Fruit fly (Drosophila melanogaster) whole organism, embryonic: ENCODE results near the gene Pde9.

Experiments
- Asciz ChIP-seq: fragments of 200-800 bp; sonication (Bioruptor generic); optimal IDR thresholded peaks from 2 replicates; lab custom pipeline; 2017; ENCODE audit warnings: missing biosample characterization, mild to moderate bottlenecking, missing genetic modification characterization, missing genetic modification reagents
- CG10147 ChIP-seq: fragments of 200-800 bp; sonication (Bioruptor generic); optimal IDR thresholded peaks from 2 replicates; lab custom pipeline; 2019; ENCODE audit warnings: missing biosample characterization, mild to moderate bottlenecking, missing genetic modification characterization, moderate library complexity
- CG10366 ChIP-seq: fragments of 200-800 bp; sonication (Bioruptor generic); IDR thresholded peaks from 2 replicates; pipeline ENCODE4 v1.3.6; 2022; ENCODE audit warnings: missing biosample characterization, missing genetic modification characterization
- CG12299 ChIP-seq: fragments of 200-800 bp; sonication (Bioruptor generic); optimal IDR thresholded peaks from 2 replicates; lab custom pipeline; 2018; ENCODE audit warnings: missing biosample characterization, mild to moderate bottlenecking, missing genetic modification characterization
- CG1233 ChIP-seq: fragments of 200-800 bp; sonication (Bioruptor generic); optimal IDR thresholded peaks from 4 replicates; lab custom pipeline; 2018; ENCODE audit warnings: missing biosample characterization, mild to moderate bottlenecking, missing genetic modification characterization
- CG14667 ChIP-seq: fragments of 200-800 bp; sonication (Bioruptor generic); IDR thresholded peaks from 2 replicates; pipeline ENCODE4 v1.3.6; 2022; ENCODE audit warnings: missing biosample characterization, missing genetic modification characterization
- CG1529 ChIP-seq: fragments of 200-800 bp; sonication (Bioruptor generic); optimal IDR thresholded peaks from 3 replicates; lab custom pipeline; 2018; ENCODE audit warnings: missing biosample characterization, missing genetic modification characterization
- CG31441 ChIP-seq: fragments of 200-800 bp; sonication (Bioruptor generic); IDR thresholded peaks from 2 replicates; pipeline ENCODE4 v1.3.6; 2022; ENCODE audit warnings: missing biosample characterization, missing genetic modification characterization
- CG33213 ChIP-seq: fragments of 200-800 bp; sonication (Bioruptor generic); optimal IDR thresholded peaks from 3 replicates; lab custom pipeline; 2016; ENCODE audit warnings: missing biosample characterization, missing genetic modification characterization
- CG34224 ChIP-seq: fragments of 200-800 bp; sonication (Bioruptor generic); IDR thresholded peaks from 3 replicates; pipeline ENCODE4 v1.3.6; 2022; ENCODE audit warnings: missing biosample characterization, missing genetic modification characterization; ENCODE audit not compliant: partially characterized antibody
- CG3847 ChIP-seq: fragments of 200-800 bp; sonication (Bioruptor generic); IDR thresholded peaks from 2 replicates; pipeline ENCODE4 v1.3.6; 2022; ENCODE audit warnings: missing biosample characterization, missing genetic modification characterization
- CG4328 ChIP-seq: fragments of 200-800 bp; sonication (Bioruptor generic); optimal IDR thresholded peaks from 3 replicates; lab custom pipeline; 2017; ENCODE audit warnings: missing biosample characterization, missing genetic modification reagents, missing genetic modification characterization
- CG4707 ChIP-seq: fragments of 200-800 bp; sonication (Bioruptor generic); optimal IDR thresholded peaks from 2 replicates; lab custom pipeline; 2018; ENCODE audit warnings: missing biosample characterization, mild to moderate bottlenecking, missing genetic modification characterization, moderate library complexity
- CG6813 ChIP-seq: fragments of 200-800 bp; sonication (Bioruptor generic); optimal IDR thresholded peaks from 2 replicates; lab custom pipeline; 2017; ENCODE audit warnings: missing biosample characterization, missing genetic modification characterization, mild to moderate bottlenecking, moderate library complexity, missing genetic modification reagents
- CG7357 ChIP-seq: fragments of 200-800 bp; sonication (Bioruptor generic); IDR thresholded peaks from 3 replicates; pipeline ENCODE4 v1.3.6; 2022; ENCODE audit warnings: missing biosample characterization, missing genetic modification characterization
- CG7556 ChIP-seq: fragments of 200-800 bp; sonication (Bioruptor generic); optimal IDR thresholded peaks from 2 replicates; lab custom pipeline; 2017; ENCODE audit warnings: missing biosample characterization, mild to moderate bottlenecking, missing genetic modification characterization
- CG8944 ChIP-seq: fragments of 200-800 bp; sonication (Bioruptor generic); optimal IDR thresholded peaks from 3 replicates; lab custom pipeline; 2016; ENCODE audit warnings: missing biosample characterization, missing genetic modification characterization
- CG9609 ChIP-seq: fragments of 200-800 bp; sonication (Bioruptor generic); optimal IDR thresholded peaks from 3 replicates; lab custom pipeline; 2016; ENCODE audit warnings: missing biosample characterization, missing genetic modification characterization
- CrebB ChIP-seq: fragments of 200-800 bp; sonication (Bioruptor generic); optimal IDR thresholded peaks from 3 replicates; lab custom pipeline; 2018; ENCODE audit warnings: missing biosample characterization, mild to moderate bottlenecking, missing genetic modification characterization
- D19B ChIP-seq: fragments of 200-800 bp; sonication (Bioruptor generic); optimal IDR thresholded peaks from 2 replicates; lab custom pipeline; 2017; ENCODE audit warnings: missing biosample characterization, mild to moderate bottlenecking, missing genetic modification characterization
- Drgx ChIP-seq: fragments of 200-800 bp; sonication (Bioruptor generic); IDR thresholded peaks from 2 replicates; pipeline ENCODE4 v1.3.6; 2022; ENCODE audit warnings: missing biosample characterization, missing genetic modification characterization
- ERR ChIP-seq: fragments of 200-800 bp; sonication (Bioruptor generic); optimal IDR thresholded peaks from 2 replicates; lab custom pipeline; 2016; ENCODE audit warnings: missing biosample characterization, missing genetic modification characterization
- Fer1 ChIP-seq: fragments of 200-800 bp; sonication (Bioruptor generic); optimal IDR thresholded peaks from 2 replicates; lab custom pipeline; 2017; ENCODE audit warnings: missing biosample characterization, mild to moderate bottlenecking, missing genetic modification characterization
- Hr39 ChIP-seq: fragments of >200 bp; optimal IDR thresholded peaks from 2 replicates; lab custom pipeline; 2017
- Hr78 ChIP-seq, 2 experiments: fragments of 200-800 bp in 1 of 2; fragments of >200 bp in 1 of 2; sonication (Bioruptor generic) in 1 of 2; optimal IDR thresholded peaks; 2 replicates each; lab custom pipeline; 2017 to 2019; ENCODE audit warnings: missing biosample characterization in 2 of 2, missing genetic modification characterization in 2 of 2, mild to moderate bottlenecking in 1 of 2, moderate library complexity in 1 of 2
- MBD-R2 ChIP-seq: fragments of 200-800 bp; sonication (Bioruptor generic); IDR thresholded peaks from 2 replicates; pipeline ENCODE4 v1.3.6; 2022; ENCODE audit warnings: missing biosample characterization, missing genetic modification characterization
- Mrtf ChIP-seq: fragments of 200-800 bp; sonication (Bioruptor generic); IDR thresholded peaks from 3 replicates; pipeline ENCODE4 v1.3.6; 2022; ENCODE audit warnings: missing biosample characterization, missing genetic modification characterization
- Nf-YB ChIP-seq: fragments of 200-800 bp; sonication (Bioruptor generic); optimal IDR thresholded peaks from 3 replicates; lab custom pipeline; 2019; ENCODE audit warnings: missing biosample characterization, mild to moderate bottlenecking, missing genetic modification characterization, moderate library complexity
- Six4 ChIP-seq: fragments of 200-800 bp; sonication (Bioruptor generic); optimal IDR thresholded peaks from 2 replicates; lab custom pipeline; 2016; ENCODE audit warnings: missing biosample characterization, missing genetic modification characterization
- Tbp ChIP-seq: fragments of >200 bp; optimal IDR thresholded peaks from 2 replicates; lab custom pipeline; 2018; ENCODE audit warnings: missing biosample characterization, missing genetic modification characterization
- aop ChIP-seq: fragments of 200-800 bp; sonication (Bioruptor generic); IDR thresholded peaks from 2 replicates; pipeline ENCODE4 v1.3.6; 2022; ENCODE audit warnings: missing biosample characterization, missing genetic modification characterization
- bbx ChIP-seq: fragments of 200-800 bp; sonication (Bioruptor generic); IDR thresholded peaks from 2 replicates; pipeline ENCODE4 v1.3.6; 2022; ENCODE audit warnings: missing biosample characterization, missing genetic modification characterization; ENCODE audit not compliant: partially characterized antibody
- bcd ChIP-seq: fragments of 200-800 bp; sonication (Bioruptor generic); optimal IDR thresholded peaks from 2 replicates; lab custom pipeline; 2017; ENCODE audit warnings: missing biosample characterization, mild to moderate bottlenecking, missing genetic modification characterization
- corto ChIP-seq: fragments of 200-800 bp; sonication (Bioruptor generic); optimal IDR thresholded peaks from 2 replicates; lab custom pipeline; 2016; ENCODE audit warnings: missing biosample characterization, mild to moderate bottlenecking, missing genetic modification characterization, moderate library complexity
- crol ChIP-seq: fragments of 200-800 bp; sonication (Bioruptor generic); IDR thresholded peaks from 2 replicates; pipeline ENCODE4 v1.3.6; 2022; ENCODE audit warnings: missing biosample characterization, missing genetic modification characterization
- dan ChIP-seq: fragments of 200-800 bp; sonication (Bioruptor generic); IDR thresholded peaks from 2 replicates; pipeline ENCODE4 v1.3.6; 2022; ENCODE audit warnings: missing biosample characterization, missing genetic modification characterization
- disco-r ChIP-seq: fragments of 200-800 bp; sonication (Bioruptor generic); optimal IDR thresholded peaks from 2 replicates; lab custom pipeline; 2016; ENCODE audit warnings: missing biosample characterization, missing genetic modification characterization
- dmrt99B ChIP-seq: fragments of 200-800 bp; sonication (Bioruptor generic); optimal IDR thresholded peaks from 2 replicates; lab custom pipeline; 2018; ENCODE audit warnings: missing biosample characterization, mild to moderate bottlenecking, missing genetic modification characterization, moderate library complexity
- en ChIP-seq: fragments of 200-800 bp; sonication (Bioruptor generic); optimal IDR thresholded peaks from 2 replicates; lab custom pipeline; 2016; ENCODE audit warnings: missing biosample characterization, missing genetic modification characterization
- fu2 ChIP-seq: fragments of 200-800 bp; sonication (Bioruptor generic); optimal IDR thresholded peaks from 2 replicates; lab custom pipeline; 2016; ENCODE audit warnings: missing biosample characterization, missing genetic modification characterization
- gce ChIP-seq: fragments of 200-800 bp; sonication (Bioruptor generic); IDR thresholded peaks from 3 replicates; pipeline ENCODE4 v1.3.6; 2022; ENCODE audit warnings: missing biosample characterization, missing genetic modification characterization
- lbe ChIP-seq: fragments of 200-800 bp; sonication (Bioruptor generic); optimal IDR thresholded peaks from 2 replicates; lab custom pipeline; 2016; ENCODE audit warnings: missing biosample characterization, mild to moderate bottlenecking, missing genetic modification characterization
- lov ChIP-seq, 2 experiments: fragments of 200-800 bp in 1 of 2; fragments of >200 bp in 1 of 2; sonication (Bioruptor generic) in 1 of 2; IDR thresholded peaks in 1 of 2; optimal IDR thresholded peaks in 1 of 2; 2 replicates in 1 of 2; 3 replicates in 1 of 2; pipeline versions ENCODE4 v1.3.6 to Lab custom; 2017 to 2022; ENCODE audit warnings: missing biosample characterization in 1 of 2, missing genetic modification characterization in 1 of 2
- sens ChIP-seq: fragments of 200-800 bp; sonication (Bioruptor generic); peaks from one replicate; lab custom pipeline; 2016; ENCODE audit warnings: missing biosample characterization, missing genetic modification characterization
- stwl ChIP-seq: fragments of 200-800 bp; sonication (Bioruptor generic); optimal IDR thresholded peaks from 3 replicates; lab custom pipeline; 2018; ENCODE audit warnings: missing biosample characterization, mild to moderate bottlenecking, missing genetic modification characterization, moderate library complexity
- unc-4 ChIP-seq: fragments of 200-800 bp; sonication (Bioruptor generic); IDR thresholded peaks from 2 replicates; pipeline ENCODE4 v1.3.6; 2022; ENCODE audit warnings: missing biosample characterization, missing genetic modification characterization; ENCODE audit not compliant: partially characterized antibody
- wek ChIP-seq: fragments of 200-800 bp; sonication (Bioruptor generic); optimal IDR thresholded peaks from 3 replicates; lab custom pipeline; 2018; ENCODE audit warnings: missing biosample characterization, mild to moderate bottlenecking, missing genetic modification characterization, moderate library complexity
- zen ChIP-seq: fragments of 200-800 bp; sonication (Bioruptor generic); optimal IDR thresholded peaks from 3 replicates; lab custom pipeline; 2018; ENCODE audit warnings: missing biosample characterization, mild to moderate bottlenecking, missing genetic modification characterization, moderate library complexity

Gene Pde9

dm6 chrX:12747746-12748710 lies 149.1 kb downstream of the Pde9 start (continued):
- TF ChIP-seq CG8944 (GFP tag; lab: Kevin White, UChicago) (no peak), Hr39 (no peak), lov (optimal IDR thresholded peaks at IDR 0.05; lab: Kevin White, UChicago) (no peak), lov (GFP tag; IDR thresholded peaks at IDR 0.05; lab: Robert Waterston, UW) (no peak), CG34224 (GFP tag; lab: Robert Waterston, UW) (no peak), sens (peak; percentile 81), CG31441 (GFP tag; lab: Robert Waterston, UW) (peak; percentile 84), CG9609 (no peak), CrebB (tag; lab: Kevin White, UChicago) (no peak), stwl (tag; lab: Kevin White, UChicago) (peak; percentile 17), disco-r (GFP tag; lab: Kevin White, UChicago) (no peak), unc-4 (GFP tag; lab: Robert Waterston, UW) (no peak), bcd (GFP tag; lab: Kevin White, UChicago) (peak; percentile 35), corto (GFP tag; lab: Kevin White, UChicago) (no peak), Mrtf (no peak), wek (no peak), lbe (no peak), dmrt99B (tag; lab: Kevin White, UChicago) (peak; percentile 75), CG1529 (no peak), Six4 (GFP tag; lab: Kevin White, UChicago) (peak; percentile 59), zen (tag; lab: Kevin White, UChicago) (peak; percentile 82), D19B (GFP tag; lab: Kevin White, UChicago) (no peak), CG12299 (tag; lab: Kevin White, UChicago) (no peak), en (GFP tag; lab: Kevin White, UChicago) (no peak), CG6813 (no peak), fu2 (no peak), CG33213 (GFP tag; lab: Kevin White, UChicago) (no peak), aop (GFP tag; lab: Robert Waterston, UW) (no peak), Hr78 (GFP tag; optimal IDR thresholded peaks at IDR 0.05; lab: Kevin White, UChicago) (peak in 1 of 2 experiments; percentile 49), Nf-YB (GFP tag; lab: Kevin White, UChicago) (peak; percentile 49), Drgx (GFP tag; lab: Robert Waterston, UW) (no peak), crol (peak; percentile 82), CG3847 (no peak; the same call in 1 of the 2 replicates), Fer1 (GFP tag; lab: Kevin White, UChicago) (peak; percentile 36), Tbp (GFP tag; lab: Kevin White, UChicago) (no peak), CG1233 (GFP tag; lab: Kevin White, UChicago) (peak; percentile 49), CG7357 (GFP tag; lab: Robert Waterston, UW) (no peak), gce (no peak), CG10147 (peak; percentile 10), Asciz (GFP tag; lab: Kevin White, UChicago) (peak; percentile 32), CG10366 (GFP tag; lab: Robert Waterston, UW) (no peak), MBD-R2 (GFP tag; lab: Robert Waterston, UW) (no peak), CG4707 (GFP tag; lab: Kevin White, UChicago) (no peak), bbx (GFP tag; lab: Robert Waterston, UW) (no peak), ERR (GFP tag; lab: Kevin White, UChicago) (no peak), dan (GFP tag; lab: Robert Waterston, UW) (no peak), CG14667 (GFP tag; lab: Robert Waterston, UW) (no peak; the same call in 1 of the 2 replicates), CG7556 (GFP tag; lab: Kevin White, UChicago) (peak; percentile 76), CG4328 (GFP tag; lab: Kevin White, UChicago) (no peak)
